Worm (Caenorhabditis elegans) whole organism, L1 larva: ENCODE data around the gene Y22D7AL.7.

Experiments
- C16A3.4 ChIP-seq: fragments of 150-350 bp; optimal IDR thresholded peaks from 2 replicates; lab custom pipeline; 2014; ENCODE audit warnings: missing biosample characterization, missing genetic modification characterization
- ama-1 ChIP-seq: fragments of 150-350 bp; optimal IDR thresholded peaks from 2 replicates; lab custom pipeline; 2014
- blmp-1 ChIP-seq: fragments of 150-350 bp; optimal IDR thresholded peaks from 2 replicates; lab custom pipeline; 2014; ENCODE audit warnings: missing biosample characterization, missing genetic modification characterization
- ceh-63 ChIP-seq: fragments of 200-800 bp; sonication (Bioruptor generic); optimal IDR thresholded peaks from 2 replicates; lab custom pipeline; 2018; ENCODE audit warnings: mild to moderate bottlenecking, missing genetic modification characterization, missing compliant biosample characterization
- ceh-82 ChIP-seq, 3 experiments: fragments of 150-350 bp in 1 of 3; sonication (generic microtip) in 2 of 3; optimal IDR thresholded peaks; 2 replicates each; lab custom pipeline; 2014 to 2017; ENCODE audit warnings: missing biosample characterization in 3 of 3, missing genetic modification characterization in 3 of 3
- dsc-1 ChIP-seq: sonication (generic microtip); optimal IDR thresholded peaks from 2 replicates; lab custom pipeline; 2016; ENCODE audit warnings: mild to moderate bottlenecking, missing genetic modification characterization, missing compliant biosample characterization
- efl-1 ChIP-seq, 4 experiments: fragments of 150-350 bp; optimal IDR thresholded peaks in 3 of 4; peaks in 1 of 4; 1 replicate in 1 of 4; 2 replicates in 3 of 4; lab custom pipeline; 2014; ENCODE audit warnings: missing biosample characterization in 2 of 4, missing genetic modification characterization in 2 of 4, missing genetic modification reagents in 2 of 4
- efl-3 ChIP-seq: fragments of 200-800 bp; sonication (Bioruptor generic); optimal IDR thresholded peaks from 2 replicates; lab custom pipeline; 2018; ENCODE audit warnings: mild to moderate bottlenecking, missing genetic modification characterization, missing compliant biosample characterization
- egl-27 ChIP-seq, 2 experiments: fragments of 150-350 bp in 1 of 2; sonication (generic microtip); optimal IDR thresholded peaks; 3 replicates each; lab custom pipeline; 2017 to 2018; ENCODE audit warnings: missing biosample characterization in 2 of 2, missing genetic modification characterization in 2 of 2, missing genetic modification reagents in 2 of 2
- elt-2 ChIP-seq: sonication (generic microtip); optimal IDR thresholded peaks from 2 replicates; lab custom pipeline; 2016; ENCODE audit warnings: missing genetic modification characterization, mild to moderate bottlenecking, inconsistent platforms, missing compliant biosample characterization, missing genetic modification reagents
- fkh-8 ChIP-seq: sonication (generic microtip); optimal IDR thresholded peaks from 2 replicates; lab custom pipeline; 2016; ENCODE audit warnings: mild to moderate bottlenecking, missing genetic modification characterization, missing compliant biosample characterization
- grh-1 ChIP-seq: fragments of 200-800 bp; sonication (Bioruptor generic); IDR thresholded peaks from 2 replicates; pipeline ENCODE4 v1.3.6; 2022; ENCODE audit warnings: missing genetic modification reagents, missing genetic modification characterization, missing compliant biosample characterization
- lin-14 ChIP-seq: fragments of 200-800 bp; sonication (Bioruptor generic); optimal IDR thresholded peaks from 2 replicates; lab custom pipeline; 2018; ENCODE audit warnings: mild to moderate bottlenecking, missing genetic modification characterization, moderate library complexity, missing compliant biosample characterization
- lin-35 ChIP-seq, 2 experiments: fragments of 150-350 bp; optimal IDR thresholded peaks; 2 replicates each; lab custom pipeline; 2014; ENCODE audit warnings: missing biosample characterization in 2 of 2, missing genetic modification characterization in 2 of 2, missing genetic modification reagents in 2 of 2
- lin-39 ChIP-seq: fragments of 150-350 bp; optimal IDR thresholded peaks from 2 replicates; lab custom pipeline; 2014; ENCODE audit warnings: missing biosample characterization, missing genetic modification reagents, missing genetic modification characterization
- lir-3 ChIP-seq: sonication (generic microtip); optimal IDR thresholded peaks from 2 replicates; lab custom pipeline; 2016; ENCODE audit warnings: mild to moderate bottlenecking, missing genetic modification characterization, moderate library complexity, missing compliant biosample characterization; ENCODE audit not compliant: poor library complexity
- lsy-2 ChIP-seq, 2 experiments: fragments of 150-350 bp; optimal IDR thresholded peaks; 2 replicates each; lab custom pipeline; 2014; ENCODE audit warnings: missing biosample characterization in 2 of 2, missing genetic modification characterization in 2 of 2
- mab-9 ChIP-seq: fragments of 200-800 bp; sonication (Bioruptor generic); IDR thresholded peaks from 2 replicates; pipeline ENCODE4 v1.3.6; 2022; ENCODE audit warnings: missing genetic modification reagents, missing genetic modification characterization, missing compliant biosample characterization
- mdl-1 ChIP-seq, 2 experiments: fragments of 150-350 bp; optimal IDR thresholded peaks; 2 replicates each; lab custom pipeline; 2014 to 2017; ENCODE audit warnings: missing biosample characterization in 2 of 2, missing genetic modification characterization in 2 of 2, inconsistent platforms in 1 of 2
- mef-2 ChIP-seq: fragments of 150-350 bp; optimal IDR thresholded peaks from 2 replicates; lab custom pipeline; 2014; ENCODE audit warnings: missing biosample characterization, missing genetic modification characterization
- nhr-19 ChIP-seq: fragments of 200-800 bp; sonication (Bioruptor generic); conservative IDR thresholded peaks from 2 replicates; pipeline ENCODE4 v1.3.6; 2022; ENCODE audit warnings: missing genetic modification characterization, missing compliant biosample characterization
- nhr-20 ChIP-seq: sonication (generic microtip); optimal IDR thresholded peaks from 2 replicates; lab custom pipeline; 2016; ENCODE audit warnings: mild to moderate bottlenecking, missing genetic modification characterization, missing compliant biosample characterization
- nhr-28 ChIP-seq: fragments of 150-350 bp; optimal IDR thresholded peaks from 2 replicates; lab custom pipeline; 2014; ENCODE audit warnings: missing biosample characterization, missing genetic modification characterization
- nhr-47 ChIP-seq: sonication (generic microtip); optimal IDR thresholded peaks from 2 replicates; lab custom pipeline; 2016; ENCODE audit warnings: mild to moderate bottlenecking, missing genetic modification characterization, moderate library complexity, missing compliant biosample characterization
- nhr-71 ChIP-seq: sonication (generic microtip); optimal IDR thresholded peaks from 2 replicates; lab custom pipeline; 2016; ENCODE audit warnings: mild to moderate bottlenecking, missing genetic modification characterization, moderate library complexity, missing compliant biosample characterization
- nhr-85 ChIP-seq: sonication (generic microtip); peaks from one replicate; lab custom pipeline; 2016; ENCODE audit warnings: missing genetic modification characterization, inconsistent platforms, missing compliant biosample characterization
- nhr-90 ChIP-seq: sonication (generic microtip); optimal IDR thresholded peaks from 2 replicates; lab custom pipeline; 2016; ENCODE audit warnings: mild to moderate bottlenecking, missing genetic modification characterization, missing compliant biosample characterization; ENCODE audit not compliant: poor library complexity
- rnt-1 ChIP-seq: sonication (generic microtip); optimal IDR thresholded peaks from 2 replicates; lab custom pipeline; 2016; ENCODE audit warnings: mild to moderate bottlenecking, missing genetic modification characterization, moderate library complexity, missing compliant biosample characterization
- skn-1 ChIP-seq: fragments of 150-350 bp; optimal IDR thresholded peaks from 2 replicates; lab custom pipeline; 2014; ENCODE audit warnings: missing biosample characterization, missing genetic modification characterization
- snu-23 ChIP-seq: sonication (generic microtip); optimal IDR thresholded peaks from 2 replicates; lab custom pipeline; 2016; ENCODE audit warnings: missing genetic modification characterization, missing compliant biosample characterization
- swsn-7 ChIP-seq: sonication (generic microtip); optimal IDR thresholded peaks from 2 replicates; lab custom pipeline; 2016; ENCODE audit warnings: missing genetic modification characterization, missing compliant biosample characterization
- tbx-2 ChIP-seq: sonication (generic microtip); optimal IDR thresholded peaks from 2 replicates; lab custom pipeline; 2016; ENCODE audit warnings: missing genetic modification characterization, missing compliant biosample characterization
- unc-30 ChIP-seq: sonication (generic microtip); optimal IDR thresholded peaks from 2 replicates; lab custom pipeline; 2017; ENCODE audit warnings: missing biosample characterization, missing genetic modification characterization
- unc-62 ChIP-seq: fragments of 150-350 bp; optimal IDR thresholded peaks from 2 replicates; lab custom pipeline; 2014; ENCODE audit warnings: missing biosample characterization, missing genetic modification reagents, missing genetic modification characterization
- xbp-1 ChIP-seq: sonication (generic microtip); optimal IDR thresholded peaks from 2 replicates; lab custom pipeline; 2016; ENCODE audit warnings: missing genetic modification characterization, missing compliant biosample characterization
- zip-4 ChIP-seq: fragments of 200-800 bp; sonication (Bioruptor generic); optimal IDR thresholded peaks from 2 replicates; lab custom pipeline; 2018; ENCODE audit warnings: mild to moderate bottlenecking, missing genetic modification characterization, moderate library complexity, missing compliant biosample characterization
- ztf-11 ChIP-seq, 2 experiments: sonication (generic microtip); optimal IDR thresholded peaks; 2 replicates each; lab custom pipeline; 2016 to 2017; ENCODE audit warnings: missing genetic modification characterization in 2 of 2, missing biosample characterization in 1 of 2, missing compliant biosample characterization in 1 of 2
- ztf-4 ChIP-seq: fragments of 150-350 bp; optimal IDR thresholded peaks from 2 replicates; lab custom pipeline; 2014; ENCODE audit warnings: missing biosample characterization, missing genetic modification characterization

Y22D7AL.7 gene

ce11 chrIII:1604514-1604976 lies 28.0 kb downstream of the Y22D7AL.7 start, which contains the start of gene Y22D7AL.6:
Y22D7AL.6 (plus strand) TSS chrIII:1604926.
- TF ChIP-seq rnt-1 (tag; lab: Kevin White, UChicago), result peak; percentile 26
- peak; percentile 21 for TF ChIP-seq skn-1
- TF ChIP-seq nhr-19 (GFP tag; lab: Robert Waterston, UW), result peak; percentile 31; the same call in 1 of the 2 replicates
- TF ChIP-seq nhr-90 (tag; lab: Kevin White, UChicago), result peak; percentile 46
- peak in 1 of 2 experiments; percentile 21 for TF ChIP-seq mdl-1 (tag; optimal IDR thresholded peaks at IDR 0.05; lab: Kevin White, UChicago)
- peak; percentile 13 for TF ChIP-seq fkh-8 (tag; lab: Kevin White, UChicago)
- TF ChIP-seq lin-14 (GFP tag; lab: Kevin White, UChicago), result peak; percentile 4
- no peak for TF ChIP-seq mef-2 (tag; lab: Kevin White, UChicago)
- peak; percentile 60 for TF ChIP-seq nhr-47 (tag; lab: Kevin White, UChicago)
- TF ChIP-seq lin-39, result no peak
- peak; percentile 86 for TF ChIP-seq blmp-1
- peak; percentile 11 for TF ChIP-seq elt-2
- TF ChIP-seq ceh-63 (GFP tag; lab: Kevin White, UChicago), result no peak
- TF ChIP-seq unc-30 (tag; lab: Kevin White, UChicago), result no peak
- TF ChIP-seq xbp-1 (tag; lab: Kevin White, UChicago), result peak; percentile 36
- TF ChIP-seq mab-9 (GFP tag; lab: Robert Waterston, UW), result 0 out of 2 replicates have a peak, but pooled peaks have one; percentile 15
- peak in 1 of 2 experiments; percentile 14 for TF ChIP-seq ztf-11 (tag; optimal IDR thresholded peaks at IDR 0.05; lab: Kevin White, UChicago)
- peak; percentile 24 for TF ChIP-seq tbx-2 (tag; lab: Kevin White, UChicago)
- TF ChIP-seq lsy-2 (tag; optimal IDR thresholded peaks at IDR 0.05; lab: Kevin White, UChicago), result peak; percentile 25 to 51
- no peak for TF ChIP-seq ama-1 (lab: Kevin White, UChicago)
- peak; percentile 13 for TF ChIP-seq dsc-1 (tag; lab: Kevin White, UChicago)
- peak; percentile 50 for TF ChIP-seq snu-23
- TF ChIP-seq lin-35 (GFP tag; optimal IDR thresholded peaks at IDR 0.05; lab: Kevin White, UChicago), result peak in 1 of 2 experiments; percentile 8
- TF ChIP-seq swsn-7 (tag; lab: Kevin White, UChicago), result peak; percentile 6
- peak; percentile 8 for TF ChIP-seq nhr-20 (tag; lab: Kevin White, UChicago)
- TF ChIP-seq nhr-28 (tag; lab: Kevin White, UChicago), result no peak
- no peak for TF ChIP-seq C16A3.4 (tag; lab: Kevin White, UChicago)
- peak; percentile 49 for TF ChIP-seq nhr-71 (tag; lab: Kevin White, UChicago)
- TF ChIP-seq nhr-85 (tag; lab: Kevin White, UChicago), result peak; percentile 89
- TF ChIP-seq efl-1 (optimal IDR thresholded peaks at IDR 0.05; lab: Kevin White, UChicago), result peak in 1 of 2 experiments; percentile 7
- peak in 1 of 2 experiments; percentile 36 for TF ChIP-seq efl-1 (GFP tag; optimal IDR thresholded peaks at IDR 0.05 in 1 of 2; lab: Kevin White, UChicago)
- no peak for TF ChIP-seq unc-62 (GFP tag; lab: Kevin White, UChicago)
- TF ChIP-seq ceh-82 (tag; optimal IDR thresholded peaks at IDR 0.05; lab: Kevin White, UChicago), result peak in 1 of 3 experiments; percentile 13
- TF ChIP-seq, all 84 proteins: peak for 24

- TF ChIP-seq efl-1 (optimal IDR thresholded peaks at IDR 0.05; lab: Kevin White, UChicago) (no peak), efl-1 (GFP tag; optimal IDR thresholded peaks at IDR 0.05 in 1 of 2; lab: Kevin White, UChicago) (peak in 1 of 2 experiments; percentile 9), lir-3 (tag; lab: Kevin White, UChicago) (no peak)
Observed at ce11 chrIII:1607659-1608058, 31.1 kb downstream of the Y22D7AL.7 start.

ce11 chrIII:1610938-1611337 lies 34.4 kb downstream of the Y22D7AL.7 start:
- TF ChIP-seq fkh-8 (tag; lab: Kevin White, UChicago) (no peak), egl-27 (tag; optimal IDR thresholded peaks at IDR 0.05; lab: Kevin White, UChicago) (no peak), grh-1 (no peak), xbp-1 (tag; lab: Kevin White, UChicago) (no peak), mab-9 (GFP tag; lab: Robert Waterston, UW) (no peak), ztf-4 (tag; lab: Kevin White, UChicago) (no peak), zip-4 (no peak), efl-3 (GFP tag; lab: Kevin White, UChicago) (no peak)
